Worm (Caenorhabditis elegans): Measurements from ENCODE around the gene ZC239.5.

DNA sequence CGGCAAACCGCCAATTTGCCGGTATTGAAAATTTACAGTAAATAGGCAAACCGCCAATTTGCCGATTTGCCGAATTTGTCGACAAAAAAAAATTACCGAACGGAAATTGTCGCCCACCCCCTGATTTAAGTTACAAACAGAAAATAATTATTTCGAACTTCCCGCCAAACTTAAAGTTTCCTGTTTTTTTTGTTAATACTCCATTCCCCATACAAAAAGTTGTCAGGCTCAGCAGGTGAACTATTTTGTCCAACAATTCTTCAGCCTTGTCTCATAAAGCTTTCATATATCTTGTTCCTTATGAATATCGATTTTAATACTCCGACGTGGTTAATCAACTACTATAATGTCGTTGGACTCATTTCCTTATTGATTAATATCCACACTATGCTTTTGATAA, 7.0 kb upstream of the ZC239.5 start, which contains the start of gene sri-50:
- TF ChIP-seq hmg-20 (GFP tag; IDR thresholded peaks at IDR 0.05) (no peak), snpc-4 (GFP tag; optimal IDR thresholded peaks at IDR 0.05) (no peak), snpc-4 (tag; optimal IDR thresholded peaks at IDR 0.05) (no peak), akir-1 (GFP tag; optimal IDR thresholded peaks at IDR 0.05) (no peak), tlf-1 (GFP tag; optimal IDR thresholded peaks at IDR 0.05) (no peak), madf-3 (GFP tag; IDR thresholded peaks at IDR 0.05) (no peak), atf-7 (tag; optimal IDR thresholded peaks at IDR 0.05) (no peak), ama-1 (optimal IDR thresholded peaks at IDR 0.05) (no peak), ama-1 (GFP tag; optimal IDR thresholded peaks at IDR 0.05) (no peak), F39B2.1 (GFP tag; IDR thresholded peaks at IDR 0.05) (no peak), ceh-58 (GFP tag; IDR thresholded peaks at IDR 0.05) (no peak), mes-4 (tag; optimal IDR thresholded peaks at IDR 0.05) (no peak), F57C9.4 (tag; optimal IDR thresholded peaks at IDR 0.05) (no peak)
